Fruit fly (Drosophila melanogaster) whole organism, adult: Measurements from ENCODE around the gene mon2.

Experiments
- CG11617 ChIP-seq: fragments of 200-800 bp; sonication (Bioruptor generic); optimal IDR thresholded peaks from 2 replicates; lab custom pipeline; 2017; ENCODE audit warnings: mild to moderate bottlenecking, missing biosample characterization, missing genetic modification reagents, missing genetic modification characterization
- CG12768 ChIP-seq: fragments of 200-800 bp; sonication (Bioruptor generic); optimal IDR thresholded peaks from 2 replicates; lab custom pipeline; 2017; ENCODE audit warnings: missing biosample characterization, missing genetic modification characterization, mild to moderate bottlenecking, moderate library complexity, missing genetic modification reagents
- CG14711 ChIP-seq: fragments of 200-800 bp; sonication (Bioruptor generic); optimal IDR thresholded peaks from 2 replicates; lab custom pipeline; 2018; ENCODE audit warnings: missing biosample characterization, mild to moderate bottlenecking, missing genetic modification characterization, moderate library complexity
- CG1620 ChIP-seq: fragments of 200-800 bp; sonication (Bioruptor generic); optimal IDR thresholded peaks from 2 replicates; lab custom pipeline; 2016; ENCODE audit warnings: missing biosample characterization, missing genetic modification characterization
- CG33017 ChIP-seq: fragments of 200-800 bp; sonication (Bioruptor generic); optimal IDR thresholded peaks from 2 replicates; lab custom pipeline; 2018; ENCODE audit warnings: missing biosample characterization, mild to moderate bottlenecking, missing genetic modification characterization, moderate library complexity
- CG5204 ChIP-seq: fragments of 200-800 bp; sonication (Bioruptor generic); optimal IDR thresholded peaks from 2 replicates; lab custom pipeline; 2016; ENCODE audit warnings: missing biosample characterization, missing genetic modification characterization
- CG7045 ChIP-seq: fragments of 200-800 bp; sonication (Bioruptor generic); optimal IDR thresholded peaks from 2 replicates; lab custom pipeline; 2017; ENCODE audit warnings: missing biosample characterization, mild to moderate bottlenecking, missing genetic modification characterization
- CG7101 ChIP-seq: fragments of 200-800 bp; sonication (Bioruptor generic); optimal IDR thresholded peaks from 2 replicates; lab custom pipeline; 2018; ENCODE audit warnings: missing biosample characterization, mild to moderate bottlenecking, missing genetic modification characterization, moderate library complexity
- Clk ChIP-seq: fragments of 200-800 bp; sonication (Bioruptor generic); optimal IDR thresholded peaks from 2 replicates; lab custom pipeline; 2017; ENCODE audit warnings: missing biosample characterization, missing genetic modification characterization
- Crg-1 ChIP-seq: fragments of 200-800 bp; sonication (Bioruptor generic); optimal IDR thresholded peaks from 2 replicates; lab custom pipeline; 2016; ENCODE audit warnings: missing biosample characterization, missing genetic modification characterization
- Hr96 ChIP-seq: fragments of 200-800 bp; sonication (Bioruptor generic); optimal IDR thresholded peaks from 2 replicates; lab custom pipeline; 2016; ENCODE audit warnings: missing biosample characterization, missing genetic modification characterization
- Mnt ChIP-seq: fragments of 200-800 bp; sonication (Bioruptor generic); optimal IDR thresholded peaks from 2 replicates; lab custom pipeline; 2016; ENCODE audit warnings: missing biosample characterization, mild to moderate bottlenecking, missing genetic modification characterization
- bab1 ChIP-seq: fragments of 200-800 bp; sonication (Bioruptor generic); optimal IDR thresholded peaks from 3 replicates; lab custom pipeline; 2019; ENCODE audit warnings: missing biosample characterization, mild to moderate bottlenecking, missing genetic modification characterization, moderate library complexity
- cic ChIP-seq: fragments of 200-800 bp; sonication (Bioruptor generic); optimal IDR thresholded peaks from 2 replicates; lab custom pipeline; 2017; ENCODE audit warnings: missing biosample characterization, mild to moderate bottlenecking, missing genetic modification characterization, moderate library complexity
- cnc ChIP-seq, 2 experiments: fragments of >200 bp; optimal IDR thresholded peaks; 2 replicates each; lab custom pipeline; 2017
- kay ChIP-seq: fragments of 200-800 bp; sonication (Bioruptor generic); peaks from one replicate; lab custom pipeline; 2016; ENCODE audit warnings: missing biosample characterization, missing genetic modification characterization, borderline replicate concordance
- ovo ChIP-seq: fragments of 200-800 bp; sonication (Bioruptor generic); optimal IDR thresholded peaks from 2 replicates; lab custom pipeline; 2016; ENCODE audit warnings: missing biosample characterization, missing genetic modification characterization
- pad ChIP-seq: fragments of 200-800 bp; sonication (Bioruptor generic); optimal IDR thresholded peaks from 3 replicates; lab custom pipeline; 2017; ENCODE audit warnings: missing biosample characterization, missing genetic modification characterization, mild to moderate bottlenecking, moderate library complexity, missing genetic modification reagents
- tj ChIP-seq: fragments of 200-800 bp; sonication (Bioruptor generic); optimal IDR thresholded peaks from 3 replicates; lab custom pipeline; 2017; ENCODE audit warnings: missing biosample characterization, mild to moderate bottlenecking, missing genetic modification characterization, moderate library complexity
- toe ChIP-seq: fragments of 200-800 bp; sonication (Bioruptor generic); optimal IDR thresholded peaks from 2 replicates; lab custom pipeline; 2016; ENCODE audit warnings: missing biosample characterization, missing genetic modification characterization

The mon2 gene

DNA sequence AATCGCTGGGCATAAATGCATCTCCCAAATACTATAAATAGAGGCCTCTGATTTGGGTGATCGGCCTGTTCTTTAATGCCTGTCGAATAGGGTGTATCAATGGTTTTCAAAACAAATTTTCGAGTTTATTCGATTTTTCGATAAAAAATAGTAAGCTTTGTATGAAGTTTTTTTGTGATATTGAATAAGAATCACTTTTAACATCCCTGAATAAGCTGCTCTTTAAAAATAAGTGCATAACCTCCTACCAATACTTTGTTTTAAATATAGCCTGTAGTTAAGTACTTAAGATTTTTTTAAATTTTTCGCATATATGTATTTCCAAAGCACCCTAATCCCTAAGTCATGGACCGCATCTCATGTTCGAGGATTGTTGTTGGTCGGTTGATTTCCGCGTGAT lies 43.2 kb downstream of the mon2 start:
- TF ChIP-seq kay (GFP tag; lab: Kevin White, UChicago) = no peak
- no peak for TF ChIP-seq tj (GFP tag; lab: Kevin White, UChicago)
- no peak for TF ChIP-seq bab1 (GFP tag; lab: Kevin White, UChicago)
- no peak for TF ChIP-seq CG14711 (tag; lab: Kevin White, UChicago)
- no peak for TF ChIP-seq Clk (GFP tag; lab: Kevin White, UChicago)
- TF ChIP-seq CG5204 (GFP tag; lab: Kevin White, UChicago) = no peak
- no peak for TF ChIP-seq CG1620
- TF ChIP-seq Crg-1 (GFP tag; lab: Kevin White, UChicago) = no peak
- no peak for TF ChIP-seq Mnt (GFP tag; lab: Kevin White, UChicago)
- no peak for TF ChIP-seq ovo (GFP tag; lab: Kevin White, UChicago)
- no peak for TF ChIP-seq toe
- no peak for TF ChIP-seq pad (GFP tag; lab: Kevin White, UChicago)
- TF ChIP-seq CG12768 (GFP tag; lab: Kevin White, UChicago) = no peak
- TF ChIP-seq cic (GFP tag; lab: Kevin White, UChicago) = no peak
- no peak for TF ChIP-seq CG7045
- TF ChIP-seq CG11617 (GFP tag; lab: Kevin White, UChicago) = no peak
- TF ChIP-seq CG7101 = no peak
- no peak for TF ChIP-seq CG33017 (tag; lab: Kevin White, UChicago)

DNA sequence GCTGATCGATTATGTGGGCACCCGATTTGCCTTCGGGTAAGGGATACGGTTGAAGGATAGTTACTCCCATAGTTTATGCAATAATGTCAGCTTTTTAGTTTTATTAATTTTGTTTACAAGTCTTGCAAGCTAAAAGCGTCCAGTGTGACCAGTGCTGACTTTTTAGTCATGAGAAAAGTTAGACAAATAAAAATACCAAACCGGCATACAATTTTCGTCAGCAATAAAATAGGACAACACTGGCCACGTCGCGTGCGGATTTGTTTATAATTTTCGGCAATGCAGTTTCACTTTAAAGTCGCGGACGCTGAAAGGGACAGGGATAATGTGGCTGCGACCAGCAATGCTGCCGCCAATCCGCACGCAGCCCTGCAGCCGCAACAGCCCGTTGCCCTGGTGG lies 51.1 kb downstream of the mon2 start, which contains the start of the genes MED20 and Trf:
Gene MED20 (minus strand): TSS at position 157 of the 400 bp plus-strand sequence.
Gene Trf (plus strand): TSS at position 204 of the 400 bp plus-strand sequence.
- no peak for TF ChIP-seq toe
- peak; percentile 83 for TF ChIP-seq Mnt (GFP tag; lab: Kevin White, UChicago)
- peak; percentile 37 for TF ChIP-seq bab1 (GFP tag; lab: Kevin White, UChicago)

DNA sequence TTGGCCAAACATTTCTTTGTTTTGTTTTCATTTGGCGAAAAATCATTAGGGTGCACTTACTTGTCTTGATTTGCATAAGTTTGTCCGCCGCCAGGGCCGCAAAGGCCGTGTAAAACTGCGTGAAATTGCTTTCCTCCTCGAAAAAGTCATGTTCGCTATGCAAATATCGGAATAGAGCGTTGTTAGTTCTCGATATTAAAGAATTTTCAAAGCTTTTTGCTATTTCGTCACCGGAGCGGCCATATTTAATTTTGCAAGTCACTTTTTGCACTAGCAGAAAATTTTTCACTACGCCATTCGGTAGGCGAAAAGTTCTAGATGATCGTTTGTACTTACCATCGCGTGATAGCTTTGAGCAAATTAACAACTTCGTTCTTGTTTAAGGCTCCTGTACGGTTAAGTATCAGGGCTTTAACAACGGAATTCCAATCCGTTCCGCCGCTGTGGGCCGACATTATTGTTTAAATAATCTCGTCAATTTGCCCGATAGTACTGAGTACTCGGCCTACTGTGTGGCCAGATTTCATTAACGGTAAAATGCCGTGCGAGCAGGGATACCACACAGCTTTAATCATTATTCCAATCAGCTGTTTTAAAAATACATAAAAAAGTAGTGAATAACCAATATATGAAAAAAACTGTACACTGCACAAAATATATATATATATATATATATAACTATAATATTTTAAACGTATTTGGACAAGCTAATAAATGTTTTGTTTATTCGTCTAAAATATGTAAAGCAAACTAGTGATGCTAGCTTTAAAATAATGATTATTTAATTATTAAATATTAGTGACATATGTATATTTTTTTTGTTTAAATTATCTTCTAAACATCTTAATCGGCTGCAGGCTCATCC lies 52.5 kb downstream of the mon2 start, which contains the start of gene poe:
Gene poe (minus strand): TSS at position 513 of the 865 bp plus-strand sequence.
- TF ChIP-seq CG1620 (no peak), toe (no peak), cnc (optimal IDR thresholded peaks at IDR 0.05; lab: Kevin White, UChicago) (peak; percentile 92 to 98), kay (GFP tag; lab: Kevin White, UChicago) (no peak), CG14711 (tag; lab: Kevin White, UChicago) (peak; percentile 77), Crg-1 (GFP tag; lab: Kevin White, UChicago) (peak; percentile 34), Clk (GFP tag; lab: Kevin White, UChicago) (no peak), CG11617 (GFP tag; lab: Kevin White, UChicago) (peak; percentile 75), pad (GFP tag; lab: Kevin White, UChicago) (peak; percentile 5), Mnt (GFP tag; lab: Kevin White, UChicago) (peak; percentile 28), CG5204 (GFP tag; lab: Kevin White, UChicago) (no peak), CG7101 (peak; percentile 64), CG7045 (no peak), bab1 (GFP tag; lab: Kevin White, UChicago) (peak; percentile 67), tj (GFP tag; lab: Kevin White, UChicago) (peak; percentile 15), cic (GFP tag; lab: Kevin White, UChicago) (peak; percentile 15), ovo (GFP tag; lab: Kevin White, UChicago) (peak; percentile 14), Hr96 (GFP tag; lab: Kevin White, UChicago) (no peak), CG12768 (GFP tag; lab: Kevin White, UChicago) (peak; percentile 40), CG33017 (tag; lab: Kevin White, UChicago) (peak; percentile 63)
